Worm (Caenorhabditis elegans): Measurements from ENCODE around the gene Y54G2A.13.

DNA sequence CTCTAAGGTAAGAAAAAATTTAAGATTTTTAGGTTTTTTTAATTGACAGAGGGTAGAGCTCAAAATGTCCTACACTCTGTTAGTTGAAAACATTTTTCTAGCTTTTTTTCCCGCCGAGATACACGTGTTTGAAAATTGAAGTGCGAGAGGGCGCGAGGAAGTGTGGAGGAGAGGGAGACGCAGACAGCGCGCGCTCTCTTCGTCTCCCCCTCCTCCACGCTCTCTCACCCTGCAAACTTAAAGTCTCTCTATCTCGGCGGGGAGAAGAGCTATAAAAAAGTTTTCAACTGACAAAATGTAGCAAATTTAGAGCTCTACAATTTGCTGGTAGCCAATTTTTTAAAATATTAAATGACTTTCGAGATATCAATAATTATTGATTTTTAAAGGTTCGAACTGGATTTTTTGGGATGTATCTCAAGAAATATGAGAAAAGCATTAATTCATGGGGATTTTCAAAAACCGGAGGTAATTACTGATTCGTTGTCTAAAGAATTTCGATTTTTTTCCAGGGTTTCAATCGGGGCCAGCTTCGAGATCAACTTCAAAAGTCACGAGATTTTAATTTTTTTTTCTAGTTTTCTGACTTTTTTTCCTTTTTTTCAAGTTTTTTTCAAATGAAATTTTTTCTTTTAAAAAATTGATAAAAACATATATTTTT, 54.4 kb downstream of the Y54G2A.13 start:
- TF ChIP-seq unc-39 (tag; optimal IDR thresholded peaks at IDR 0.05) = no peak
- TF ChIP-seq nhr-25 (tag; optimal IDR thresholded peaks at IDR 0.05) = peak; percentile 67
- TF ChIP-seq unc-62 (GFP tag; optimal IDR thresholded peaks at IDR 0.05) = no peak
- TF ChIP-seq ZK546.5 (tag; optimal IDR thresholded peaks at IDR 0.05) = no peak
- TF ChIP-seq nhr-10 (tag; optimal IDR thresholded peaks at IDR 0.05) = no peak
- no peak for TF ChIP-seq lin-39 (tag; optimal IDR thresholded peaks at IDR 0.05)
- TF ChIP-seq zag-1 (tag; optimal IDR thresholded peaks at IDR 0.05) = no peak
- no peak for TF ChIP-seq egl-27 (tag; optimal IDR thresholded peaks at IDR 0.05)
- TF ChIP-seq ztf-11 (tag; optimal IDR thresholded peaks at IDR 0.05) = no peak
- TF ChIP-seq nhr-77 (tag; optimal IDR thresholded peaks at IDR 0.05) = no peak

Data from whole organism, L2 larva.